Fruit fly (Drosophila melanogaster) whole organism, adult: ENCODE data around the gene eRF1.

Experiments used
- CG11617 ChIP-seq: fragments of 200-800 bp; sonication (Bioruptor generic); optimal IDR thresholded peaks from 2 replicates; lab custom pipeline; 2017; ENCODE audit warnings: mild to moderate bottlenecking, missing biosample characterization, missing genetic modification reagents, missing genetic modification characterization
- CG12768 ChIP-seq: fragments of 200-800 bp; sonication (Bioruptor generic); optimal IDR thresholded peaks from 2 replicates; lab custom pipeline; 2017; ENCODE audit warnings: missing biosample characterization, missing genetic modification characterization, mild to moderate bottlenecking, moderate library complexity, missing genetic modification reagents
- CG33017 ChIP-seq: fragments of 200-800 bp; sonication (Bioruptor generic); optimal IDR thresholded peaks from 2 replicates; lab custom pipeline; 2018; ENCODE audit warnings: missing biosample characterization, mild to moderate bottlenecking, missing genetic modification characterization, moderate library complexity
- CG7045 ChIP-seq: fragments of 200-800 bp; sonication (Bioruptor generic); optimal IDR thresholded peaks from 2 replicates; lab custom pipeline; 2017; ENCODE audit warnings: missing biosample characterization, mild to moderate bottlenecking, missing genetic modification characterization
- CG7101 ChIP-seq: fragments of 200-800 bp; sonication (Bioruptor generic); optimal IDR thresholded peaks from 2 replicates; lab custom pipeline; 2018; ENCODE audit warnings: missing biosample characterization, mild to moderate bottlenecking, missing genetic modification characterization, moderate library complexity
- Clk ChIP-seq: fragments of 200-800 bp; sonication (Bioruptor generic); optimal IDR thresholded peaks from 2 replicates; lab custom pipeline; 2017; ENCODE audit warnings: missing biosample characterization, missing genetic modification characterization
- Crg-1 ChIP-seq: fragments of 200-800 bp; sonication (Bioruptor generic); optimal IDR thresholded peaks from 2 replicates; lab custom pipeline; 2016; ENCODE audit warnings: missing biosample characterization, missing genetic modification characterization
- Hr96 ChIP-seq: fragments of 200-800 bp; sonication (Bioruptor generic); optimal IDR thresholded peaks from 2 replicates; lab custom pipeline; 2016; ENCODE audit warnings: missing biosample characterization, missing genetic modification characterization
- bab1 ChIP-seq: fragments of 200-800 bp; sonication (Bioruptor generic); optimal IDR thresholded peaks from 3 replicates; lab custom pipeline; 2019; ENCODE audit warnings: missing biosample characterization, mild to moderate bottlenecking, missing genetic modification characterization, moderate library complexity
- cic ChIP-seq: fragments of 200-800 bp; sonication (Bioruptor generic); optimal IDR thresholded peaks from 2 replicates; lab custom pipeline; 2017; ENCODE audit warnings: missing biosample characterization, mild to moderate bottlenecking, missing genetic modification characterization, moderate library complexity
- tj ChIP-seq: fragments of 200-800 bp; sonication (Bioruptor generic); optimal IDR thresholded peaks from 3 replicates; lab custom pipeline; 2017; ENCODE audit warnings: missing biosample characterization, mild to moderate bottlenecking, missing genetic modification characterization, moderate library complexity

DNA sequence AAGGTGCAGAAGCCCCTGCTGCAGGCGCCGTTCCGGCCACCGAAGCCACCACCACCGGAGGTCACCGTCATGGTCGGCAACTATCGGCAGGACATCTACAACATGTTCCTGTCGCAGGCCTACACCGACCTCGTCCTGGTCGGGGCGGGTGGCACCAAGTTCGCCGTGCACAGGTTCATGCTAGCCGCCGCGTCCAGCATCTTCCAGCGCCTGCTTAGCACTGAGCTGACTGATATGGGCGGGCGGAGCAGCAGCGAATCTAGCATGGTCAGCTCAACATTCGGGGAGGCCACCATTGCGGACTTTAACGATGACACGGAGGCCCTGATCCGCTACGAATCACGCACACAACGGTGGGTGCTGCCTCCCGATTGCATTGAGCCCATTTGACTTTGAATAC lies 31.3 kb downstream of the eRF1 start:
- TF ChIP-seq Crg-1 (no peak), cic (GFP tag; lab: Kevin White, UChicago) (no peak), CG7045 (no peak), CG12768 (GFP tag; lab: Kevin White, UChicago) (no peak), CG7101 (tag; lab: Kevin White, UChicago) (no peak), tj (GFP tag; lab: Kevin White, UChicago) (no peak), CG33017 (no peak), Clk (no peak), CG11617 (GFP tag; lab: Kevin White, UChicago) (no peak), bab1 (GFP tag; lab: Kevin White, UChicago) (no peak), Hr96 (GFP tag; lab: Kevin White, UChicago) (no peak)
